Fruit fly (Drosophila melanogaster): ENCODE data around the gene CG43091.

CG43091 gene

DNA sequence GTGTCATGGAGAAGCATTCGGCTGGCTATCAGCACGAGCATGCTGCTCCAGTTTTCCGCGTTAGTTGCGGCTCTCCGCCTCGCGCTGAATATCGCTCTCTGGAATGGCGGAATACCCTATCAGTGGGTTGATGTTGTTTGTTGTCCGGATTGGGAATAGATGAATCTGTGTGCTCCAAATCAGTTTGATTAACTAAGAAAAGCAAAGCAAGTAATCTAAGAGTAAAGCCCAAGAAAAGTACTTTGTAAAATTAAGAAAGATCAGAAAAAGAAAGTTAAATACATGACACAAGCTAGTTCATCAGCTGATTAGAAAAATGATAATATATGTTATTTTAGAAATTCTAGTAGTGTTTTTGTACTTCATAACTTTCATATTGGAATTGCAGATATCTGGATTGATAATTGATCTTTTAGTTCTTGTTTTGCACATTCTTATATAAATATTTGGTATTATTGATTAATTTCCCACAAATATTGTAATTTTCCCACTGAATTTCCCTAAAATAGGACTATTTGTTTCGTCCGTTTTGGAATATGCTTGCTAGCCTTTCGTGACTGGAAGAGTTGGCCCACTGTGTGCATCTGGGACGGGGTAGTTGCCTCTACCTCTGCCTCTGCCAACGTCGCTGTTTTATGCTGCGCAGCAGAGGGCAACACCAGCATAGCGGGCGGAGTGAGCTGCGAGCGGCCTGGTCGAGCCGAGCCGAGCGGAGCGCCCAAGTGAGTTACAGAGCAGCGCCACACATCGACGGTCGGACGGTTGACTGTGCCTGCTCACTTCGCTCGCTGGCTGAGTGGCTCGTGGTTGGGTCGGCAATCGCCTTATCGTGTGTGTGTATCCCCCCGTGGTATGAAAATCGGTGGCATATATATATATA is 14.4 kb downstream of the CG43091 start (continued):
- peak; percentile 90 for TF ChIP-seq CG10543 (GFP tag; optimal IDR thresholded peaks at IDR 0.05)
- no peak for TF ChIP-seq GATAe (GFP tag; conservative IDR thresholded peaks at IDR 0.05)
- TF ChIP-seq Hr3 (GFP tag; optimal IDR thresholded peaks at IDR 0.05) = peak; percentile 60
- TF ChIP-seq CG18262 (tag; optimal IDR thresholded peaks at IDR 0.05) = peak; percentile 77
- no peak for TF ChIP-seq Taf1 (GFP tag; IDR thresholded peaks at IDR 0.05)
- no peak for TF ChIP-seq Hand (GFP tag; optimal IDR thresholded peaks at IDR 0.05)
- TF ChIP-seq prd (optimal IDR thresholded peaks at IDR 0.05) = no peak
- TF ChIP-seq prd (GFP tag; IDR thresholded peaks at IDR 0.05) = peak; percentile 49; the same call in 2 of the 3 replicates
- peak; percentile 44 for TF ChIP-seq unc-4 (GFP tag; IDR thresholded peaks at IDR 0.05; ENCODE audit: partially characterized antibody)
- peak; percentile 10; the same call in 1 of the 2 replicates for TF ChIP-seq stc (GFP tag; IDR thresholded peaks at IDR 0.05)
- peak; percentile 81 for TF ChIP-seq crol (GFP tag; IDR thresholded peaks at IDR 0.05)
- no peak for TF ChIP-seq CG10431 (GFP tag; optimal IDR thresholded peaks at IDR 0.05)
- peak; percentile 85 for TF ChIP-seq CoRest (tag; optimal IDR thresholded peaks at IDR 0.05)
- peak; percentile 84 for TF ChIP-seq CG30403 (GFP tag; optimal IDR thresholded peaks at IDR 0.05)
- TF ChIP-seq CG16863 (GFP tag; optimal IDR thresholded peaks at IDR 0.05) = peak; percentile 37
- peak; percentile 31 for TF ChIP-seq CG1603 (tag; optimal IDR thresholded peaks at IDR 0.05)
- TF ChIP-seq CG42726 (GFP tag; IDR thresholded peaks at IDR 0.05; ENCODE audit: partially characterized antibody) = 0 out of 2 replicates have a peak, but pooled peaks have one; percentile 30
- TF ChIP-seq Drgx (GFP tag; IDR thresholded peaks at IDR 0.05) = peak; percentile 51
- TF ChIP-seq jing (GFP tag; optimal IDR thresholded peaks at IDR 0.05) = peak; percentile 31
- TF ChIP-seq Jarid2 (GFP tag; optimal IDR thresholded peaks at IDR 0.05) = peak; percentile 69
- TF ChIP-seq disco-r (GFP tag; optimal IDR thresholded peaks at IDR 0.05) = peak; percentile 22
- TF ChIP-seq CG3847 (GFP tag; IDR thresholded peaks at IDR 0.05) = peak; percentile 41; the same call in 1 of the 2 replicates
- peak; percentile 39 for TF ChIP-seq CG8281 (tag; optimal IDR thresholded peaks at IDR 0.05)
- peak; percentile 64 for TF ChIP-seq CG4424 (GFP tag; optimal IDR thresholded peaks at IDR 0.05)
- TF ChIP-seq bigmax (GFP tag; optimal IDR thresholded peaks at IDR 0.05) = peak; percentile 31
- TF ChIP-seq Ravus (GFP tag; IDR thresholded peaks at IDR 0.05) = no peak
- peak; percentile 59 for TF ChIP-seq fd96Cb (tag; optimal IDR thresholded peaks at IDR 0.05)
- TF ChIP-seq E2f1 (GFP tag; IDR thresholded peaks at IDR 0.05) = peak; percentile 55; the same call in 1 of the 2 replicates
- peak; percentile 18 for TF ChIP-seq cg (GFP tag; optimal IDR thresholded peaks at IDR 0.05)
- no peak for TF ChIP-seq kni (GFP tag; optimal IDR thresholded peaks at IDR 0.05)
- no peak for TF ChIP-seq salm (tag; optimal IDR thresholded peaks at IDR 0.05)
- peak; percentile 74 for TF ChIP-seq slbo (GFP tag; IDR thresholded peaks at IDR 0.05)
- TF ChIP-seq sisA (GFP tag; IDR thresholded peaks at IDR 0.05) = peak; percentile 52; the same call in 1 of the 2 replicates
- TF ChIP-seq sug (tag; optimal IDR thresholded peaks at IDR 0.05) = peak; percentile 50
- TF ChIP-seq CG3995 (GFP tag; optimal IDR thresholded peaks at IDR 0.05) = no peak
- TF ChIP-seq aop (GFP tag; IDR thresholded peaks at IDR 0.05) = no peak
- peak; percentile 77; the same call in 1 of the 2 replicates for TF ChIP-seq CG31441 (GFP tag; IDR thresholded peaks at IDR 0.05)
- no peak for TF ChIP-seq C15 (GFP tag; IDR thresholded peaks at IDR 0.05)
- peak; percentile 23 for TF ChIP-seq CG18599 (GFP tag; optimal IDR thresholded peaks at IDR 0.05)
- TF ChIP-seq psq (GFP tag; optimal IDR thresholded peaks at IDR 0.05) = no peak
- TF ChIP-seq Blimp-1 (GFP tag; optimal IDR thresholded peaks at IDR 0.05) = peak; percentile 51
- no peak for TF ChIP-seq dati (GFP tag; IDR thresholded peaks at IDR 0.05)
- TF ChIP-seq Stat92E (GFP tag; optimal IDR thresholded peaks at IDR 0.05) = no peak
- TF ChIP-seq CG13775 (GFP tag; optimal IDR thresholded peaks at IDR 0.05) = peak; percentile 63
- TF ChIP-seq Med (GFP tag) = peak; percentile 86
- TF ChIP-seq HHEX (GFP tag; optimal IDR thresholded peaks at IDR 0.05) = peak; percentile 38
- peak; percentile 19 for TF ChIP-seq CG17568 (GFP tag; optimal IDR thresholded peaks at IDR 0.05)
- peak; percentile 6 for TF ChIP-seq odd (GFP tag; optimal IDR thresholded peaks at IDR 0.05)

Data from whole organism, embryonic.